Fruit fly (Drosophila melanogaster): ENCODE measurements around the gene SelT.
A peak's percentile ranks its signal among the peaks of the same experiment; 100 is the strongest.

Gene SelT

dm6 chr2L:4995837-4996136 is 14.9 kb upstream of the SelT start:
- TF ChIP-seq fkh (GFP tag; optimal IDR thresholded peaks at IDR 0.05) (peak; percentile 27), Sox102F (GFP tag; optimal IDR thresholded peaks at IDR 0.05) (no peak)

- TF ChIP-seq Eip78C (GFP tag) (peak; percentile 58), Eip93F (GFP tag; optimal IDR thresholded peaks at IDR 0.05) (no peak), Hr38 (GFP tag; optimal IDR thresholded peaks at IDR 0.05) (no peak), Ets21C (GFP tag; optimal IDR thresholded peaks at IDR 0.05) (no peak), Blimp-1 (GFP tag; optimal IDR thresholded peaks at IDR 0.05) (peak; percentile 94), CG8632 (GFP tag; optimal IDR thresholded peaks at IDR 0.05) (no peak), Hr4 (GFP tag; optimal IDR thresholded peaks at IDR 0.05) (no peak), pdm3 (GFP tag; optimal IDR thresholded peaks at IDR 0.05) (no peak), svp (GFP tag) (no peak)
Observed at dm6 chr2L:4996283-4996922, 14.3 kb upstream of the SelT start.

- TF ChIP-seq achi (GFP tag; optimal IDR thresholded peaks at IDR 0.05) (peak; percentile 98), dac (GFP tag; optimal IDR thresholded peaks at IDR 0.05) (peak; percentile 99), lz (GFP tag; optimal IDR thresholded peaks at IDR 0.05) (peak; percentile 99), fd85E (GFP tag; optimal IDR thresholded peaks at IDR 0.05) (peak; percentile 98), Sox14 (GFP tag; optimal IDR thresholded peaks at IDR 0.05) (peak; percentile 99), Hr4 (GFP tag; optimal IDR thresholded peaks at IDR 0.05) (peak; percentile 100), fkh (GFP tag; optimal IDR thresholded peaks at IDR 0.05) (peak; percentile 90), CG7368 (GFP tag; optimal IDR thresholded peaks at IDR 0.05) (peak; percentile 99), Ets96B (tag; optimal IDR thresholded peaks at IDR 0.05) (peak; percentile 99), Eip75B (GFP tag; optimal IDR thresholded peaks at IDR 0.05) (peak; percentile 99), CG4318 (GFP tag; optimal IDR thresholded peaks at IDR 0.05) (peak; percentile 99), dsx (GFP tag; optimal IDR thresholded peaks at IDR 0.05; ENCODE audit: poor library complexity, severe bottlenecking) (peak; percentile 98), CG6854 (GFP tag; optimal IDR thresholded peaks at IDR 0.05) (peak; percentile 98), CG8632 (GFP tag; optimal IDR thresholded peaks at IDR 0.05) (peak; percentile 99), CG9139 (GFP tag; optimal IDR thresholded peaks at IDR 0.05) (peak; percentile 96), CG3032 (tag; optimal IDR thresholded peaks at IDR 0.05) (peak; percentile 99), spab (GFP tag; optimal IDR thresholded peaks at IDR 0.05) (peak; percentile 99), Ets21C (GFP tag; optimal IDR thresholded peaks at IDR 0.05) (peak; percentile 99), ss (GFP tag; optimal IDR thresholded peaks at IDR 0.05) (peak; percentile 95 to 98), Eip78C (GFP tag) (peak; percentile 100), Hr38 (GFP tag; optimal IDR thresholded peaks at IDR 0.05) (peak; percentile 90), Eip93F (GFP tag; optimal IDR thresholded peaks at IDR 0.05) (peak; percentile 95), CG15336 (GFP tag; IDR thresholded peaks at IDR 0.05) (peak; percentile 99), Sox15 (GFP tag; optimal IDR thresholded peaks at IDR 0.05) (peak; percentile 99), CG11902 (GFP tag; optimal IDR thresholded peaks at IDR 0.05) (peak; percentile 99), topi (GFP tag; optimal IDR thresholded peaks at IDR 0.05) (peak; percentile 99), CG11294 (GFP tag; IDR thresholded peaks at IDR 0.05) (peak; percentile 99; the same call in 1 of the 2 replicates), CG6276 (GFP tag; optimal IDR thresholded peaks at IDR 0.05) (peak; percentile 100), fd59A (GFP tag; optimal IDR thresholded peaks at IDR 0.05) (peak; percentile 98), Met (GFP tag; optimal IDR thresholded peaks at IDR 0.05) (peak; percentile 99), salr (GFP tag; optimal IDR thresholded peaks at IDR 0.05) (peak; percentile 98 to 99), Sox102F (GFP tag; optimal IDR thresholded peaks at IDR 0.05) (peak; percentile 99), CG1621 (tag; optimal IDR thresholded peaks at IDR 0.05) (peak; percentile 99), CG10669 (GFP tag; optimal IDR thresholded peaks at IDR 0.05) (peak; percentile 99), cyc (GFP tag; optimal IDR thresholded peaks at IDR 0.05) (peak; percentile 99), eg (GFP tag; IDR thresholded peaks at IDR 0.05) (peak; percentile 99), vri (GFP tag; optimal IDR thresholded peaks at IDR 0.05) (peak; percentile 98), CG11762 (GFP tag; optimal IDR thresholded peaks at IDR 0.05; ENCODE audit: insufficient read depth) (peak; percentile 99), net (GFP tag; optimal IDR thresholded peaks at IDR 0.05) (peak; percentile 99), CG8319 (GFP tag; optimal IDR thresholded peaks at IDR 0.05) (peak; percentile 98), CG3919 (GFP tag; optimal IDR thresholded peaks at IDR 0.05) (peak; percentile 100)
Observed at dm6 chr2L:4997401-4998259, 13.1 kb upstream of the SelT start.

All from whole organism, prepupa.